Worm (Caenorhabditis elegans) whole organism, L1 larva: ENCODE results near the gene fbxa-113.

Experiments used
- elt-3 ChIP-seq, 6 experiments: fragments of 150-350 bp in 1 of 6; sonication (generic microtip); optimal IDR thresholded peaks; 2 replicates each; lab custom pipeline; 2017 to 2018; ENCODE audit warnings: missing biosample characterization in 6 of 6, missing genetic modification characterization in 6 of 6, inconsistent platforms in 1 of 6
- mab-9 ChIP-seq: fragments of 200-800 bp; sonication (Bioruptor generic); IDR thresholded peaks from 2 replicates; pipeline ENCODE4 v1.3.6; 2022; ENCODE audit warnings: missing genetic modification reagents, missing genetic modification characterization, missing compliant biosample characterization
- nhr-76 ChIP-seq: sonication (generic microtip); optimal IDR thresholded peaks from 2 replicates; lab custom pipeline; 2017; ENCODE audit warnings: missing biosample characterization, missing genetic modification characterization
- pqm-1 ChIP-seq: sonication (generic microtip); optimal IDR thresholded peaks from 3 replicates; lab custom pipeline; 2017; ENCODE audit warnings: missing biosample characterization, missing genetic modification characterization
- sox-4 ChIP-seq: sonication (generic microtip); optimal IDR thresholded peaks from 2 replicates; lab custom pipeline; 2016; ENCODE audit warnings: missing genetic modification characterization, missing compliant biosample characterization

- TF ChIP-seq sox-4 (tag; lab: Kevin White, UChicago) (no peak), nhr-76 (no peak), mab-9 (GFP tag; lab: Robert Waterston, UW) (no peak), pqm-1 (tag; lab: Kevin White, UChicago) (no peak), elt-3 (tag; optimal IDR thresholded peaks at IDR 0.05; lab: Kevin White, UChicago) (no peak)
These were observed 40.1 kb upstream of the fbxa-113 start for ce11 chrV:20163105-20163449.
